Worm (Caenorhabditis elegans): ENCODE data around the gene irld-59.

ce11 chrIV:15382539-15382938 is 45.7 kb downstream of the irld-59 start:
- TF ChIP-seq F13C5.2 (tag; optimal IDR thresholded peaks at IDR 0.05): no peak
- no peak for TF ChIP-seq ceh-13 (GFP tag; optimal IDR thresholded peaks at IDR 0.05)
- no peak for TF ChIP-seq ama-1 (optimal IDR thresholded peaks at IDR 0.05)
- TF ChIP-seq hmbx-1 (tag; optimal IDR thresholded peaks at IDR 0.05): no peak
- TF ChIP-seq tbx-11 (GFP tag; IDR thresholded peaks at IDR 0.05): no peak
- no peak for TF ChIP-seq sea-1 (GFP tag; conservative IDR thresholded peaks at IDR 0.05)
- no peak for TF ChIP-seq pes-1 (GFP tag; IDR thresholded peaks at IDR 0.05)
- no peak for TF ChIP-seq aly-1 (tag; optimal IDR thresholded peaks at IDR 0.05)
- TF ChIP-seq flt-1 (GFP tag; IDR thresholded peaks at IDR 0.05): no peak
- TF ChIP-seq hmg-4 (GFP tag; optimal IDR thresholded peaks at IDR 0.05): no peak
- TF ChIP-seq tbx-37 (GFP tag; conservative IDR thresholded peaks at IDR 0.05): no peak
